Worm (Caenorhabditis elegans) whole organism, young adult: Measurements from ENCODE around the gene fbxb-49.

Experiments used
- C06A6.2 ChIP-seq: fragments of 200-800 bp; sonication (Bioruptor generic); conservative IDR thresholded peaks from 2 replicates; pipeline ENCODE4 v1.3.6; 2022; ENCODE audit warnings: missing genetic modification characterization, missing compliant biosample characterization
- dpff-1 ChIP-seq: sonication (generic microtip); optimal IDR thresholded peaks from 2 replicates; lab custom pipeline; 2017; ENCODE audit warnings: mild to moderate bottlenecking, missing genetic modification characterization, missing compliant biosample characterization
- ets-4 ChIP-seq: fragments of 200-800 bp; sonication (Bioruptor generic); optimal IDR thresholded peaks from 2 replicates; lab custom pipeline; 2018; ENCODE audit warnings: mild to moderate bottlenecking, missing genetic modification characterization, missing compliant biosample characterization
- lsy-27 ChIP-seq: sonication (generic microtip); optimal IDR thresholded peaks from 2 replicates; lab custom pipeline; 2017; ENCODE audit warnings: missing genetic modification characterization, mild to moderate bottlenecking, missing compliant biosample characterization, antibody characterized with exemption, missing genotype, borderline replicate concordance; ENCODE audit not compliant: insufficient read depth
- nhr-90 ChIP-seq: sonication (generic microtip); optimal IDR thresholded peaks from 2 replicates; lab custom pipeline; 2016; ENCODE audit warnings: missing genotype, mild to moderate bottlenecking, missing genetic modification characterization, missing compliant biosample characterization

ce11 chrII:1568214-1568613, at the start of gene fbxb-49:
- TF ChIP-seq nhr-90, result no peak
- TF ChIP-seq ets-4 (GFP tag; lab: Kevin White, UChicago), result no peak
- no peak for TF ChIP-seq C06A6.2 (GFP tag; lab: Robert Waterston, UW)
- TF ChIP-seq dpff-1 (tag; lab: Kevin White, UChicago), result no peak
- TF ChIP-seq lsy-27 (tag; lab: Kevin White, UChicago), result no peak
